Fruit fly (Drosophila melanogaster): ENCODE results near the gene AdoR.

- TF ChIP-seq fd96Ca (GFP tag; IDR thresholded peaks at IDR 0.05) (no peak), rn (GFP tag; IDR thresholded peaks at IDR 0.05) (no peak), CG8301 (tag; optimal IDR thresholded peaks at IDR 0.05) (no peak), CG10348 (GFP tag; IDR thresholded peaks at IDR 0.05) (no peak), CG9948 (tag; optimal IDR thresholded peaks at IDR 0.05) (no peak), Ets98B (GFP tag; IDR thresholded peaks at IDR 0.05) (no peak), EcR (GFP tag; optimal IDR thresholded peaks at IDR 0.05) (no peak), Pif1A (GFP tag; optimal IDR thresholded peaks at IDR 0.05) (no peak), CG13204 (GFP tag; optimal IDR thresholded peaks at IDR 0.05) (no peak)
Observed at dm6 chr3R:30106562-30106961, 42.8 kb downstream of the AdoR start.

Data from whole organism, pupa.